Worm (Caenorhabditis elegans) whole organism, young adult: ENCODE data around the gene T26E4.3.

ENCODE experiments used
- F57A8.1 ChIP-seq: fragments of 200-800 bp; sonication (Bioruptor generic); optimal IDR thresholded peaks from 2 replicates; lab custom pipeline; 2018; ENCODE audit warnings: mild to moderate bottlenecking, missing genetic modification characterization, moderate library complexity, missing compliant biosample characterization
- K12H6.12 ChIP-seq: fragments of 200-800 bp; sonication (Bioruptor generic); optimal IDR thresholded peaks from 2 replicates; lab custom pipeline; 2018; ENCODE audit warnings: mild to moderate bottlenecking, missing genetic modification characterization, missing compliant biosample characterization
- Y79H2A.3 ChIP-seq: fragments of 200-800 bp; sonication (Bioruptor generic); conservative IDR thresholded peaks from 2 replicates; pipeline ENCODE4 v1.3.6; 2022; ENCODE audit warnings: missing genetic modification reagents, missing genetic modification characterization, missing compliant biosample characterization
- ama-1 ChIP-seq, 3 experiments: fragments of 150-350 bp in 1 of 3; sonication (generic microtip) in 2 of 3; optimal IDR thresholded peaks; 2 replicates each; lab custom pipeline; 2014 to 2018; ENCODE audit warnings: missing biosample characterization in 2 of 3, missing genetic modification characterization in 2 of 3, missing genetic modification reagents in 2 of 3
- cebp-2 ChIP-seq: fragments of 200-800 bp; sonication (Bioruptor generic); IDR thresholded peaks from 2 replicates; pipeline ENCODE4 v1.3.6; 2022; ENCODE audit warnings: missing genetic modification characterization, missing compliant biosample characterization
- ceh-27 ChIP-seq: fragments of 200-800 bp; sonication (Bioruptor generic); optimal IDR thresholded peaks from 2 replicates; lab custom pipeline; 2018; ENCODE audit warnings: mild to moderate bottlenecking, missing genetic modification characterization, moderate library complexity, missing compliant biosample characterization
- dpl-1 ChIP-seq: fragments of 150-350 bp; optimal IDR thresholded peaks from 2 replicates; lab custom pipeline; 2014; ENCODE audit warnings: missing biosample characterization, missing genetic modification reagents, missing genetic modification characterization
- efl-1 ChIP-seq: fragments of 150-350 bp; optimal IDR thresholded peaks from 2 replicates; lab custom pipeline; 2014; ENCODE audit warnings: missing biosample characterization, missing genetic modification reagents, missing genetic modification characterization
- fkh-3 ChIP-seq: sonication (generic microtip); optimal IDR thresholded peaks from 2 replicates; lab custom pipeline; 2016; ENCODE audit warnings: mild to moderate bottlenecking, missing genetic modification characterization, missing compliant biosample characterization
- madf-3 ChIP-seq: fragments of 200-800 bp; sonication (Bioruptor generic); IDR thresholded peaks from 2 replicates; pipeline ENCODE4 v1.3.6; 2022; ENCODE audit warnings: missing genetic modification reagents, missing genetic modification characterization, missing compliant biosample characterization
- rec-8 ChIP-seq, 2 experiments: sonication (generic microtip); optimal IDR thresholded peaks; 2 replicates each; lab custom pipeline; 2016; ENCODE audit warnings: mild to moderate bottlenecking in 2 of 2, missing genetic modification characterization in 2 of 2, missing genetic modification reagents in 2 of 2, missing genotype in 2 of 2, missing biosample characterization in 1 of 2, missing compliant biosample characterization in 1 of 2, moderate library complexity in 1 of 2
- snpc-4 ChIP-seq, 5 experiments: fragments of 150-350 bp in 1 of 5; sonication (generic microtip) in 4 of 5; optimal IDR thresholded peaks; 2 replicates each; lab custom pipeline; 2014 to 2018; ENCODE audit warnings: missing genetic modification characterization in 5 of 5, missing biosample characterization in 3 of 5, antibody characterized with exemption in 2 of 5, mild to moderate bottlenecking in 2 of 5, missing compliant biosample characterization in 2 of 5, missing genotype in 2 of 5, moderate library complexity in 2 of 5, missing genetic modification reagents in 1 of 5
- unc-62 ChIP-seq: fragments of 150-350 bp; optimal IDR thresholded peaks from 2 replicates; lab custom pipeline; 2014; ENCODE audit warnings: missing biosample characterization, missing genetic modification reagents, missing genetic modification characterization
- ztf-26 ChIP-seq: sonication (generic microtip); optimal IDR thresholded peaks from 2 replicates; lab custom pipeline; 2017; ENCODE audit warnings: missing genetic modification characterization, missing compliant biosample characterization

DNA sequence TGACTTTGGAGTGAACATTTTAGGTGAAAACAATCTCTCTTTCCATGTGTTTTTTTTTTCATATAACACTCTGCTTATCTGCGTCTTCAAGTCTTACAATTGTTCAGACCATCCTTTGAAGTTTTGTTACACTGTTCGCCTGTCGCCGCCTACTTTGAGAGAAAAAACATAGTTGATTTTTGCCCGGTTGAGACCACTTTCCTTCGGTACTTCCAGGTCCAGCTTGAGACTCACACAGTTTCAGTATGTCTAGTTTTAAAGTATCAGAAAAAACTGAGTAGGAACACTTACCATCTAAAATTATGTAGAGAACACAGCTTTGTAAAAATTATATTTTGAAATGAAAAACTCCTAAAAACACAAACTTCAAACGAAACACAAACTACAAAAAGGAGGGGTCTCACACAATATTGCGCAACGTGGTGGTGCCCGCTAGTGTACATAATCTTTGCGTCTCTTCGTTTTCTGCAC is 33.4 kb downstream of the T26E4.3 start, which contains the start of the genes fbxa-69 and F54B8.4:
- TF ChIP-seq cebp-2 (GFP tag; lab: Robert Waterston, UW) (no peak), ztf-26 (tag; lab: Kevin White, UChicago) (no peak), ama-1 (optimal IDR thresholded peaks at IDR 0.05; lab: Kevin White, UChicago) (no peak), ama-1 (GFP tag; optimal IDR thresholded peaks at IDR 0.05; lab: Kevin White, UChicago) (no peak), unc-62 (GFP tag; lab: Kevin White, UChicago) (no peak), efl-1 (GFP tag; lab: Kevin White, UChicago) (no peak), K12H6.12 (tag; lab: Kevin White, UChicago) (no peak), ceh-27 (no peak), fkh-3 (tag; lab: Kevin White, UChicago) (no peak), madf-3 (GFP tag; lab: Robert Waterston, UW) (no peak), F57A8.1 (no peak), snpc-4 (GFP tag; optimal IDR thresholded peaks at IDR 0.05; lab: Kevin White, UChicago) (no peak), snpc-4 (tag; optimal IDR thresholded peaks at IDR 0.05; lab: Kevin White, UChicago) (no peak), Y79H2A.3 (GFP tag; lab: Robert Waterston, UW) (no peak), dpl-1 (GFP tag; lab: Kevin White, UChicago) (no peak), rec-8 (tag; optimal IDR thresholded peaks at IDR 0.05; lab: Kevin White, UChicago) (no peak)
